Worm (Caenorhabditis elegans) whole organism, midembryonic: ENCODE data around the gene twk-17.

ENCODE experiments used
- cog-1 ChIP-seq: sonication (generic microtip); optimal IDR thresholded peaks from 2 replicates; lab custom pipeline; 2016; ENCODE audit warnings: missing genetic modification characterization, missing compliant biosample characterization
- flt-1 ChIP-seq: fragments of 200-800 bp; sonication (Bioruptor generic); IDR thresholded peaks from 2 replicates; pipeline ENCODE4 v1.3.6; 2022; ENCODE audit warnings: missing genetic modification characterization, missing compliant biosample characterization
- ref-1 ChIP-seq: fragments of 200-800 bp; sonication (Bioruptor generic); conservative IDR thresholded peaks from 2 replicates; pipeline ENCODE4 v1.3.6; 2022; ENCODE audit warnings: missing genetic modification reagents, missing genetic modification characterization, missing compliant biosample characterization
- tab-1 ChIP-seq: fragments of 200-800 bp; sonication (Bioruptor generic); IDR thresholded peaks from 2 replicates; pipeline ENCODE4 v1.3.6; 2022; ENCODE audit warnings: missing genetic modification characterization, missing compliant biosample characterization
- ztf-29 ChIP-seq: fragments of 200-800 bp; sonication (Bioruptor generic); IDR thresholded peaks from 2 replicates; pipeline ENCODE4 v1.3.6; 2022; ENCODE audit warnings: missing genetic modification reagents, missing genetic modification characterization, missing compliant biosample characterization

DNA sequence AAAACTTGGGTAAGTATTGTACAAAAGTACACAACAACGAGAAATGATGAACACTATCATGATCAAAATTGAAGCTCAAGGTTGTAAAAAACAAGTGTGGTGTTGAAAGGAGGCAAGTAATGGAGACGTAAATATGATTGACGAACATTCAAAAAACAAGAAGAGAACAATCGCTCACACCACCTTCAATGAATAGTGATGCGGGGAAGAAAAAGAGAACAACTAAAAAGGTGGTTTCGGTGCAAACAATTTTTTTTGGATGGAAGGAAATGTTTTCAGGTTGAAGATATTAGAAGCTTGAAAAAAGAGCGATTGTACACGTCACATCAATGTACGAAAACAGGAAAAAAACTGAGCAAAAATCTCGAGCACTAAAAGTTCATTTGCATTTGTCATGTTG is 6.6 kb upstream of the twk-17 start:
- no peak for TF ChIP-seq flt-1 (GFP tag; lab: Robert Waterston, UW)
- no peak for TF ChIP-seq cog-1 (tag; lab: Kevin White, UChicago)
- no peak for TF ChIP-seq ref-1 (GFP tag; lab: Robert Waterston, UW)
- TF ChIP-seq tab-1 = no peak
- TF ChIP-seq ztf-29 (GFP tag; lab: Robert Waterston, UW) = no peak
